Fruit fly (Drosophila melanogaster) whole organism, adult: ENCODE results near the gene GABPI.

Experiments
- CG11617 ChIP-seq: fragments of 200-800 bp; sonication (Bioruptor generic); optimal IDR thresholded peaks from 2 replicates; lab custom pipeline; 2017; ENCODE audit warnings: mild to moderate bottlenecking, missing biosample characterization, missing genetic modification reagents, missing genetic modification characterization
- CG14711 ChIP-seq: fragments of 200-800 bp; sonication (Bioruptor generic); optimal IDR thresholded peaks from 2 replicates; lab custom pipeline; 2018; ENCODE audit warnings: missing biosample characterization, mild to moderate bottlenecking, missing genetic modification characterization, moderate library complexity
- CG1620 ChIP-seq: fragments of 200-800 bp; sonication (Bioruptor generic); optimal IDR thresholded peaks from 2 replicates; lab custom pipeline; 2016; ENCODE audit warnings: missing biosample characterization, missing genetic modification characterization
- CG33017 ChIP-seq: fragments of 200-800 bp; sonication (Bioruptor generic); optimal IDR thresholded peaks from 2 replicates; lab custom pipeline; 2018; ENCODE audit warnings: missing biosample characterization, mild to moderate bottlenecking, missing genetic modification characterization, moderate library complexity
- CG5204 ChIP-seq: fragments of 200-800 bp; sonication (Bioruptor generic); optimal IDR thresholded peaks from 2 replicates; lab custom pipeline; 2016; ENCODE audit warnings: missing biosample characterization, missing genetic modification characterization
- CG7045 ChIP-seq: fragments of 200-800 bp; sonication (Bioruptor generic); optimal IDR thresholded peaks from 2 replicates; lab custom pipeline; 2017; ENCODE audit warnings: missing biosample characterization, mild to moderate bottlenecking, missing genetic modification characterization
- Crg-1 ChIP-seq: fragments of 200-800 bp; sonication (Bioruptor generic); optimal IDR thresholded peaks from 2 replicates; lab custom pipeline; 2016; ENCODE audit warnings: missing biosample characterization, missing genetic modification characterization
- Hr96 ChIP-seq: fragments of 200-800 bp; sonication (Bioruptor generic); optimal IDR thresholded peaks from 2 replicates; lab custom pipeline; 2016; ENCODE audit warnings: missing biosample characterization, missing genetic modification characterization
- Mnt ChIP-seq: fragments of 200-800 bp; sonication (Bioruptor generic); optimal IDR thresholded peaks from 2 replicates; lab custom pipeline; 2016; ENCODE audit warnings: missing biosample characterization, mild to moderate bottlenecking, missing genetic modification characterization
- cic ChIP-seq: fragments of 200-800 bp; sonication (Bioruptor generic); optimal IDR thresholded peaks from 2 replicates; lab custom pipeline; 2017; ENCODE audit warnings: missing biosample characterization, mild to moderate bottlenecking, missing genetic modification characterization, moderate library complexity
- kay ChIP-seq: fragments of 200-800 bp; sonication (Bioruptor generic); peaks from one replicate; lab custom pipeline; 2016; ENCODE audit warnings: missing biosample characterization, missing genetic modification characterization, borderline replicate concordance
- pad ChIP-seq: fragments of 200-800 bp; sonication (Bioruptor generic); optimal IDR thresholded peaks from 3 replicates; lab custom pipeline; 2017; ENCODE audit warnings: missing biosample characterization, missing genetic modification characterization, mild to moderate bottlenecking, moderate library complexity, missing genetic modification reagents
- toe ChIP-seq: fragments of 200-800 bp; sonication (Bioruptor generic); optimal IDR thresholded peaks from 2 replicates; lab custom pipeline; 2016; ENCODE audit warnings: missing biosample characterization, missing genetic modification characterization

DNA sequence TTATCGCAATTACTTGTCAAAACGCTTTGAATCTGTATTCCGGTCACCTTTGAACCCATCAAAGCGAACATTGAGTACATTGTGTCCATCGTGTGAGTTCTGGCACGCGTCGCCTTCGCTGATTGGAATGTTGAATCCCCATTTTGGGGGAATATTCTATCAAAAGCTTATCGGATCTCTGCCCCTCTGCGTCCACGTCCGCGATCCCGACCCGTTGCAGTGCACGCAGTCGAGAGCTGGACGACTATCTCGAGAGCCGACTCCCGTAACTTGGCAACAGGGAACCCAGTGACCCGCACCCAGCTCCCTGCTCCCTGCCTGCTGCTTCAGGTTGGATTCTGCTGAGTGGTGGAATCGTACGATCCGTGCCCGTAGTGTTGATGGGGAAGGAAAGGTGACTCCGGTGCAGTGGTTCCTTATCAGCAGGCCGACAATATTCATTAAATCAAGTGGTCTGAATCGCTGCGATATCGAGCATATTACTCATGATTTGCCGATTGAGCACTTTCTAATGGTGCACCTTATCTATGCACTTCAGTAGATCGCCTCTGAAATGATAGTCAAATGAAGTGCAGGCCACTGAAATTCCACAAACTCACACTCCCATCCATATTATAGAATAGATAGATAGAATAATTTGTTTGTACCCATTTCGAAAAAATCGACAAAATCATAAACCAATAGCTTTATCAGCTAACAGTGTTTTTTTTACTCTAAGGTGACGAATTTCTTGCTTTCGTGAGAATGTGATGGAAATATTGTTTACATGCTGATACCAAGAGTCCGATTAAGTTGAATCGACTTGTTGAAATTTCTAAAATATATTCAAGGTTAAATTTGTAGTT, 14.5 kb downstream of the GABPI start:
- TF ChIP-seq cic (GFP tag; lab: Kevin White, UChicago): peak; percentile 82
- TF ChIP-seq CG5204 (GFP tag; lab: Kevin White, UChicago): no peak
- TF ChIP-seq CG33017 (tag; lab: Kevin White, UChicago): no peak
- TF ChIP-seq CG14711: peak; percentile 11
- no peak for TF ChIP-seq Crg-1
- no peak for TF ChIP-seq pad (GFP tag; lab: Kevin White, UChicago)
- TF ChIP-seq CG7045 (GFP tag; lab: Kevin White, UChicago): no peak
- no peak for TF ChIP-seq CG1620 (GFP tag; lab: Kevin White, UChicago)
- TF ChIP-seq kay (GFP tag; lab: Kevin White, UChicago): peak; percentile 95
- TF ChIP-seq toe (GFP tag; lab: Kevin White, UChicago): no peak
- peak; percentile 1 for TF ChIP-seq Hr96
- peak; percentile 18 for TF ChIP-seq Mnt (GFP tag; lab: Kevin White, UChicago)
- peak; percentile 6 for TF ChIP-seq CG11617 (GFP tag; lab: Kevin White, UChicago)
